Worm (Caenorhabditis elegans): ENCODE results near the gene F45E1.4.

The F45E1.4 gene

DNA sequence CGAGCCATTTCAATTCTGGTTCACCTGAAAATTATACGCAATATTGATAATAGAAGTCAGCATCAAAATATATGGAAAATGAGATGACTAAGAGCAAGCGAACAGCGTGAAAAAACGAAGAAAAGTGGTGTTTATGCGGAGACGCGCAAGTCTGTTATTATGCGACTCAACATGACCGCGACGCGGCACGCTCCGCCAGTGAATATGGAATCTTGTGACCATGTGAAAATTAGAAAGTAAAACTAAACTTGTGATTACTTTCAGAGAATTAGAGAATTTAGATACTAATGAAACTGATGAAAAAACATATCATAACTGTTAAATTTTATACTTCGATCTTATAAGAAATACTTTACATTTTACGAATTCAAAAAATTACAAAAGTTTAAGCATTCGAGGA lies 3.7 kb upstream of the F45E1.4 start, which contains the start of gene his-71 (continued):
- no peak for TF ChIP-seq jun-1 (tag; optimal IDR thresholded peaks at IDR 0.05)
- no peak for TF ChIP-seq isw-1 (GFP tag; IDR thresholded peaks at IDR 0.05)
- no peak for TF ChIP-seq elt-2 (tag; optimal IDR thresholded peaks at IDR 0.05)
- TF ChIP-seq egl-13 (tag; optimal IDR thresholded peaks at IDR 0.05), result no peak
- no peak for TF ChIP-seq tlp-1 (tag; optimal IDR thresholded peaks at IDR 0.05)
- TF ChIP-seq fkh-4 (tag; optimal IDR thresholded peaks at IDR 0.05; ENCODE audit: borderline replicate concordance), result no peak
- TF ChIP-seq nhr-84 (tag; optimal IDR thresholded peaks at IDR 0.05), result no peak
- TF ChIP-seq mdl-1 (tag; optimal IDR thresholded peaks at IDR 0.05), result no peak
- TF ChIP-seq lsy-2 (tag; optimal IDR thresholded peaks at IDR 0.05), result no peak
- no peak for TF ChIP-seq irx-1 (tag; optimal IDR thresholded peaks at IDR 0.05)
- TF ChIP-seq ces-1 (GFP tag; optimal IDR thresholded peaks at IDR 0.05), result no peak
- TF ChIP-seq lin-13 (GFP tag; optimal IDR thresholded peaks at IDR 0.05), result no peak
- peak in 1 of 2 experiments; percentile 40 for TF ChIP-seq lin-35 (GFP tag; optimal IDR thresholded peaks at IDR 0.05)
- no peak for TF ChIP-seq lin-39 (tag; optimal IDR thresholded peaks at IDR 0.05)
- no peak for TF ChIP-seq nhr-19 (GFP tag; conservative IDR thresholded peaks at IDR 0.05)

ce11 chrX:7984742-7985141 lies 1.0 kb upstream of the F45E1.4 start:
- TF ChIP-seq hlh-4 (tag; optimal IDR thresholded peaks at IDR 0.05) (no peak), ceh-90 (tag; optimal IDR thresholded peaks at IDR 0.05) (no peak), lin-15B (tag; optimal IDR thresholded peaks at IDR 0.05) (no peak), nhr-84 (tag; optimal IDR thresholded peaks at IDR 0.05) (no peak), mdl-1 (tag; optimal IDR thresholded peaks at IDR 0.05) (no peak), F16B12.6 (tag; optimal IDR thresholded peaks at IDR 0.05) (no peak), sup-37 (GFP tag; optimal IDR thresholded peaks at IDR 0.05) (no peak), blmp-1 (tag; optimal IDR thresholded peaks at IDR 0.05) (peak; percentile 4), efl-1 (optimal IDR thresholded peaks at IDR 0.05) (no peak), efl-1 (GFP tag; optimal IDR thresholded peaks at IDR 0.05 in 1 of 2) (peak in 1 of 2 experiments; percentile 67), C16A3.4 (tag; optimal IDR thresholded peaks at IDR 0.05) (no peak)

DNA sequence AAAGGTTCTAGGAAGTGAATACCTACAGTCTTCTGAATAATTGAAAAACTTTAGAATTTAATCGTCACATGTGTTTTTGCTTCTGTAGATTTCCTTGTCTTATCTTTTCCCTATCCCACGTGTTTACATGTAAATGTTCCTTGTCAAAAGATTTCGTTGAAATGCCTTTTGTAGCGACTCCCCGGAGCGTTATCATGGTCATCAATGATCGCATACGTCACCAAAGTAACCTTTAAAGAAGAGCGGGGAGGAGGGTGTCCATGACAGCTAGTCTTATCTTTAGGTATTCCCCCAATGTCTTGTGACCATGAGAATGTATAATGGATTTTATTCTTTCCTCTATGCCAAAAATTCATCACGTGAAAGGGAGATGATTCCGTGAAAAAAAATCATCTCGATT lies 1.1 kb downstream of the F45E1.4 start:
- no peak for TF ChIP-seq lin-39 (tag; optimal IDR thresholded peaks at IDR 0.05)
- no peak for TF ChIP-seq nhr-237 (tag; optimal IDR thresholded peaks at IDR 0.05)
- no peak for TF ChIP-seq C04F5.9 (tag; optimal IDR thresholded peaks at IDR 0.05)
- TF ChIP-seq Y116A8C.19 (tag; optimal IDR thresholded peaks at IDR 0.05; ENCODE audit: borderline replicate concordance), result no peak
- no peak for TF ChIP-seq ceh-8 (GFP tag; optimal IDR thresholded peaks at IDR 0.05)
- peak; percentile 42 for TF ChIP-seq grh-1 (GFP tag; IDR thresholded peaks at IDR 0.05)
- peak in 2 of 3 experiments; percentile 12 to 17 for TF ChIP-seq dpl-1 (GFP tag; optimal IDR thresholded peaks at IDR 0.05)
- peak; percentile 63 for TF ChIP-seq mep-1 (tag; optimal IDR thresholded peaks at IDR 0.05)
- peak in 1 of 2 experiments; percentile 76 for TF ChIP-seq lin-35 (GFP tag; optimal IDR thresholded peaks at IDR 0.05)
- TF ChIP-seq nhr-85 (tag), result peak; percentile 99
- TF ChIP-seq unc-98 (GFP tag; IDR thresholded peaks at IDR 0.05), result no peak
- no peak for TF ChIP-seq pag-3 (tag; optimal IDR thresholded peaks at IDR 0.05; ENCODE audit: borderline replicate concordance, insufficient read depth)
- TF ChIP-seq lir-3 (tag; optimal IDR thresholded peaks at IDR 0.05; ENCODE audit: poor library complexity), result no peak
- TF ChIP-seq alr-1 (tag; optimal IDR thresholded peaks at IDR 0.05; ENCODE audit: borderline replicate concordance), result no peak
- TF ChIP-seq ceh-63 (GFP tag; optimal IDR thresholded peaks at IDR 0.05), result no peak
- peak in 5 of 6 experiments; percentile 72 to 97 (median 92) for TF ChIP-seq elt-3 (tag; optimal IDR thresholded peaks at IDR 0.05)
- no peak for TF ChIP-seq hlh-17 (GFP tag; optimal IDR thresholded peaks at IDR 0.05; ENCODE audit: borderline replicate concordance)
- TF ChIP-seq sox-4 (tag; optimal IDR thresholded peaks at IDR 0.05), result no peak
- TF ChIP-seq rnt-1 (tag; optimal IDR thresholded peaks at IDR 0.05), result no peak
- peak; percentile 52 for TF ChIP-seq xbp-1 (tag; optimal IDR thresholded peaks at IDR 0.05)
- no peak for TF ChIP-seq nhr-84 (tag; optimal IDR thresholded peaks at IDR 0.05)
- no peak for TF ChIP-seq ztf-4 (tag; optimal IDR thresholded peaks at IDR 0.05)
- TF ChIP-seq pqm-1 (tag; optimal IDR thresholded peaks at IDR 0.05), result no peak
- TF ChIP-seq irx-1 (tag; optimal IDR thresholded peaks at IDR 0.05), result peak; percentile 50
- TF ChIP-seq jun-1 (tag; optimal IDR thresholded peaks at IDR 0.05), result no peak
- TF ChIP-seq egl-13 (tag; optimal IDR thresholded peaks at IDR 0.05), result no peak
- TF ChIP-seq mdl-1 (tag; optimal IDR thresholded peaks at IDR 0.05), result peak in 1 of 2 experiments; percentile 76
- no peak for TF ChIP-seq egl-27 (tag; optimal IDR thresholded peaks at IDR 0.05)
- no peak for TF ChIP-seq hlh-4 (tag; optimal IDR thresholded peaks at IDR 0.05)
- TF ChIP-seq unc-86 (tag; optimal IDR thresholded peaks at IDR 0.05), result no peak
- no peak for TF ChIP-seq nhr-76 (tag; optimal IDR thresholded peaks at IDR 0.05)
- TF ChIP-seq F16B12.6 (tag; optimal IDR thresholded peaks at IDR 0.05), result no peak
- TF ChIP-seq nhr-19 (GFP tag; conservative IDR thresholded peaks at IDR 0.05), result peak; percentile 80
- TF ChIP-seq aha-1 (tag; optimal IDR thresholded peaks at IDR 0.05), result no peak
- no peak for TF ChIP-seq tlp-1 (tag; optimal IDR thresholded peaks at IDR 0.05)
- no peak for TF ChIP-seq lin-15B (tag; optimal IDR thresholded peaks at IDR 0.05)
